Worm (Caenorhabditis elegans) whole organism, young adult: ENCODE data around the gene grl-31.

Source experiments
- B0019.2 ChIP-seq: fragments of 200-800 bp; sonication (Bioruptor generic); conservative IDR thresholded peaks from 2 replicates; pipeline ENCODE4 v1.3.6; 2022; ENCODE audit warnings: missing genetic modification reagents, missing genetic modification characterization, missing compliant biosample characterization
- F10E7.11 ChIP-seq: sonication (generic microtip); optimal IDR thresholded peaks from 2 replicates; lab custom pipeline; 2017; ENCODE audit warnings: mild to moderate bottlenecking, missing genetic modification characterization, moderate library complexity, missing compliant biosample characterization
- K12H6.12 ChIP-seq: fragments of 200-800 bp; sonication (Bioruptor generic); optimal IDR thresholded peaks from 2 replicates; lab custom pipeline; 2018; ENCODE audit warnings: mild to moderate bottlenecking, missing genetic modification characterization, missing compliant biosample characterization
- ZK185.1 ChIP-seq: sonication (generic microtip); optimal IDR thresholded peaks from 2 replicates; lab custom pipeline; 2016; ENCODE audit warnings: mild to moderate bottlenecking, missing genetic modification characterization, missing compliant biosample characterization; ENCODE audit not compliant: poor library complexity, severe bottlenecking
- ama-1 ChIP-seq, 3 experiments: fragments of 150-350 bp in 1 of 3; sonication (generic microtip) in 2 of 3; optimal IDR thresholded peaks; 2 replicates each; lab custom pipeline; 2014 to 2018; ENCODE audit warnings: missing biosample characterization in 2 of 3, missing genetic modification characterization in 2 of 3, missing genetic modification reagents in 2 of 3
- attf-6 ChIP-seq: fragments of 200-800 bp; sonication (Bioruptor generic); IDR thresholded peaks from 2 replicates; pipeline ENCODE4 v1.3.6; 2022; ENCODE audit warnings: missing genetic modification reagents, missing genetic modification characterization, missing compliant biosample characterization
- ccch-3 ChIP-seq: fragments of 200-800 bp; sonication (Bioruptor generic); optimal IDR thresholded peaks from 2 replicates; lab custom pipeline; 2018; ENCODE audit warnings: mild to moderate bottlenecking, missing genetic modification characterization, missing compliant biosample characterization
- ceh-79 ChIP-seq: sonication (generic microtip); optimal IDR thresholded peaks from 2 replicates; lab custom pipeline; 2017; ENCODE audit warnings: mild to moderate bottlenecking, missing genetic modification characterization, missing compliant biosample characterization
- him-1 ChIP-seq: sonication (generic microtip); optimal IDR thresholded peaks from 2 replicates; lab custom pipeline; 2016; ENCODE audit warnings: missing genotype, missing genetic modification reagents, missing genetic modification characterization, missing compliant biosample characterization
- hmg-1.2 ChIP-seq: fragments of 200-800 bp; sonication (Bioruptor generic); IDR thresholded peaks from 2 replicates; pipeline ENCODE4 v1.3.6; 2022; ENCODE audit warnings: missing genetic modification reagents, missing genetic modification characterization, missing compliant biosample characterization
- repo-1 ChIP-seq: sonication (generic microtip); optimal IDR thresholded peaks from 2 replicates; lab custom pipeline; 2017; ENCODE audit warnings: mild to moderate bottlenecking, missing genetic modification characterization, missing compliant biosample characterization
- unc-130 ChIP-seq: sonication (generic microtip); optimal IDR thresholded peaks from 2 replicates; lab custom pipeline; 2016; ENCODE audit warnings: missing genetic modification reagents, missing genetic modification characterization, missing compliant biosample characterization

DNA sequence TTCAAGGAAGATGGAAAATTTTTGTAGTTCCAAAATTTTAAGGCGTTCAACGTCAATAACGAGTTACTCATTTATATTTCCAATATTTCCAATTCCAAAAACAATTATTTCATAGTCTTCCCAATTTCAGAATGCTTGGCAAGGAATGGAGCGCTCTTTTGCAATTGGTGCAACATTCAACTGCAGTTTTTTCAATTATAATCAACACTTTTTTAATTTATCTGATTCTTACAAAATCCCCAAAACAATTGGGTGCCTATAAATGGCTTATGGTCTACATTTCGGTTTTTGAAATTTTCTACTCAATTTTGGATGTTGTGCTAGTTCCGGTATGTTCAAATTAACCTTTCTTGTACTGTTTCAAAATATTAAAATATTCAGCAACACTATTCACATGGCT is 49.9 kb downstream of the grl-31 start, which contains the start of gene str-225:
- no peak for TF ChIP-seq ama-1 (optimal IDR thresholded peaks at IDR 0.05; lab: Kevin White, UChicago)
- no peak for TF ChIP-seq ama-1 (GFP tag; optimal IDR thresholded peaks at IDR 0.05; lab: Kevin White, UChicago)
- no peak for TF ChIP-seq unc-130 (GFP tag; lab: Kevin White, UChicago)
- TF ChIP-seq attf-6 (GFP tag; lab: Robert Waterston, UW) = no peak
- TF ChIP-seq K12H6.12 (tag; lab: Kevin White, UChicago) = no peak
- TF ChIP-seq F10E7.11 (tag; lab: Kevin White, UChicago) = no peak
- TF ChIP-seq repo-1 (tag; lab: Kevin White, UChicago) = no peak
- no peak for TF ChIP-seq ceh-79 (tag; lab: Kevin White, UChicago)
- no peak for TF ChIP-seq hmg-1.2
- TF ChIP-seq B0019.2 (GFP tag; lab: Robert Waterston, UW) = no peak
- TF ChIP-seq him-1 (tag; lab: Kevin White, UChicago) = no peak
- no peak for TF ChIP-seq ZK185.1
- no peak for TF ChIP-seq ccch-3 (GFP tag; lab: Kevin White, UChicago)
